Worm (Caenorhabditis elegans) whole organism, young adult: ENCODE results near the gene tbb-2.

ENCODE experiments used
- B0019.2 ChIP-seq: fragments of 200-800 bp; sonication (Bioruptor generic); conservative IDR thresholded peaks from 2 replicates; pipeline ENCODE4 v1.3.6; 2022; ENCODE audit warnings: missing genetic modification reagents, missing genetic modification characterization, missing compliant biosample characterization
- B0035.1 ChIP-seq: sonication (generic microtip); optimal IDR thresholded peaks from 2 replicates; lab custom pipeline; 2016; ENCODE audit warnings: missing genetic modification characterization, mild to moderate bottlenecking, missing compliant biosample characterization, missing genotype, missing genetic modification reagents
- C06A6.2 ChIP-seq: fragments of 200-800 bp; sonication (Bioruptor generic); conservative IDR thresholded peaks from 2 replicates; pipeline ENCODE4 v1.3.6; 2022; ENCODE audit warnings: missing genetic modification characterization, missing compliant biosample characterization
- C17E4.6 ChIP-seq: fragments of 200-800 bp; sonication (Bioruptor generic); IDR thresholded peaks from 2 replicates; pipeline ENCODE4 v1.3.6; 2022; ENCODE audit warnings: missing genetic modification reagents, missing genetic modification characterization, missing compliant biosample characterization
- F39B2.1 ChIP-seq: fragments of 200-800 bp; sonication (Bioruptor generic); IDR thresholded peaks from 2 replicates; pipeline ENCODE4 v1.3.6; 2022; ENCODE audit warnings: missing genetic modification reagents, missing genetic modification characterization, missing compliant biosample characterization
- F52B5.7 ChIP-seq: sonication (generic microtip); optimal IDR thresholded peaks from 2 replicates; lab custom pipeline; 2016; ENCODE audit warnings: mild to moderate bottlenecking, missing genetic modification characterization, missing compliant biosample characterization
- F57C9.4 ChIP-seq: sonication (generic microtip); optimal IDR thresholded peaks from 2 replicates; lab custom pipeline; 2017; ENCODE audit warnings: mild to moderate bottlenecking, missing genetic modification characterization, missing compliant biosample characterization
- K11D2.4 ChIP-seq: fragments of 200-800 bp; sonication (Bioruptor generic); IDR thresholded peaks from 2 replicates; pipeline ENCODE4 v1.3.6; 2022; ENCODE audit warnings: missing genetic modification reagents, missing genetic modification characterization, missing compliant biosample characterization
- K12H6.12 ChIP-seq: fragments of 200-800 bp; sonication (Bioruptor generic); optimal IDR thresholded peaks from 2 replicates; lab custom pipeline; 2018; ENCODE audit warnings: mild to moderate bottlenecking, missing genetic modification characterization, missing compliant biosample characterization
- T26A5.8 ChIP-seq: sonication (generic microtip); optimal IDR thresholded peaks from 2 replicates; lab custom pipeline; 2016; ENCODE audit warnings: missing genetic modification characterization, missing compliant biosample characterization
- Y53G8AR.9 ChIP-seq: fragments of 200-800 bp; sonication (Bioruptor generic); conservative IDR thresholded peaks from 2 replicates; pipeline ENCODE4 v1.3.6; 2022; ENCODE audit warnings: missing genetic modification reagents, missing genetic modification characterization, missing compliant biosample characterization
- Y67H2A.10 ChIP-seq: fragments of 200-800 bp; sonication (Bioruptor generic); conservative IDR thresholded peaks from 2 replicates; pipeline ENCODE4 v1.3.6; 2022; ENCODE audit warnings: missing genetic modification reagents, missing genetic modification characterization, missing compliant biosample characterization
- ZK185.1 ChIP-seq: sonication (generic microtip); optimal IDR thresholded peaks from 2 replicates; lab custom pipeline; 2016; ENCODE audit warnings: mild to moderate bottlenecking, missing genetic modification characterization, missing compliant biosample characterization; ENCODE audit not compliant: poor library complexity, severe bottlenecking
- atf-7 ChIP-seq: sonication (generic microtip); optimal IDR thresholded peaks from 2 replicates; lab custom pipeline; 2017; ENCODE audit warnings: mild to moderate bottlenecking, missing genetic modification characterization, missing compliant biosample characterization
- attf-3 ChIP-seq: fragments of 200-800 bp; sonication (Bioruptor generic); conservative IDR thresholded peaks from 2 replicates; pipeline ENCODE4 v1.3.6; 2022; ENCODE audit warnings: missing genetic modification reagents, missing genetic modification characterization, missing compliant biosample characterization
- attf-5 ChIP-seq: fragments of 200-800 bp; sonication (Bioruptor generic); optimal IDR thresholded peaks from 2 replicates; lab custom pipeline; 2018; ENCODE audit warnings: mild to moderate bottlenecking, missing genetic modification characterization, missing compliant biosample characterization
- bed-2 ChIP-seq: fragments of 200-800 bp; sonication (Bioruptor generic); IDR thresholded peaks from 2 replicates; pipeline ENCODE4 v1.3.6; 2022; ENCODE audit warnings: missing genetic modification reagents, missing genetic modification characterization, missing compliant biosample characterization
- ccch-3 ChIP-seq: fragments of 200-800 bp; sonication (Bioruptor generic); optimal IDR thresholded peaks from 2 replicates; lab custom pipeline; 2018; ENCODE audit warnings: mild to moderate bottlenecking, missing genetic modification characterization, missing compliant biosample characterization
- cebp-1 ChIP-seq, 2 experiments: fragments of 200-800 bp in 1 of 2; sonication (Bioruptor generic) in 1 of 2; sonication (generic microtip) in 1 of 2; IDR thresholded peaks in 1 of 2; optimal IDR thresholded peaks in 1 of 2; 2 replicates each; pipeline versions ENCODE4 v1.3.6 to Lab custom; 2017 to 2022; ENCODE audit warnings: missing compliant biosample characterization in 2 of 2, missing genetic modification characterization in 2 of 2, mild to moderate bottlenecking in 1 of 2, missing genetic modification reagents in 1 of 2, moderate library complexity in 1 of 2
- ceh-100 ChIP-seq: fragments of 200-800 bp; sonication (Bioruptor generic); IDR thresholded peaks from 2 replicates; pipeline ENCODE4 v1.3.6; 2022; ENCODE audit warnings: missing genetic modification reagents, missing genetic modification characterization, missing compliant biosample characterization
- ceh-27 ChIP-seq: fragments of 200-800 bp; sonication (Bioruptor generic); optimal IDR thresholded peaks from 2 replicates; lab custom pipeline; 2018; ENCODE audit warnings: mild to moderate bottlenecking, missing genetic modification characterization, moderate library complexity, missing compliant biosample characterization
- ceh-40 ChIP-seq: fragments of 200-800 bp; sonication (Bioruptor generic); IDR thresholded peaks from 2 replicates; pipeline ENCODE4 v1.3.6; 2022; ENCODE audit warnings: missing genetic modification characterization, missing compliant biosample characterization
- ceh-58 ChIP-seq: fragments of 200-800 bp; sonication (Bioruptor generic); IDR thresholded peaks from 2 replicates; pipeline ENCODE4 v1.3.6; 2022; ENCODE audit warnings: missing genetic modification characterization, missing compliant biosample characterization
- ceh-79 ChIP-seq: sonication (generic microtip); optimal IDR thresholded peaks from 2 replicates; lab custom pipeline; 2017; ENCODE audit warnings: mild to moderate bottlenecking, missing genetic modification characterization, missing compliant biosample characterization
- die-1 ChIP-seq: sonication (generic microtip); optimal IDR thresholded peaks from 2 replicates; lab custom pipeline; 2016; ENCODE audit warnings: missing genotype, mild to moderate bottlenecking, missing genetic modification characterization, missing compliant biosample characterization
- dox-1 ChIP-seq: fragments of 200-800 bp; sonication (Bioruptor generic); IDR thresholded peaks from 2 replicates; pipeline ENCODE4 v1.3.6; 2022; ENCODE audit warnings: missing genetic modification reagents, missing genetic modification characterization, missing compliant biosample characterization
- ekl-4 ChIP-seq: fragments of 200-800 bp; sonication (Bioruptor generic); IDR thresholded peaks from 2 replicates; pipeline ENCODE4 v1.3.6; 2022; ENCODE audit warnings: missing genetic modification reagents, missing genetic modification characterization, missing compliant biosample characterization
- fkh-3 ChIP-seq: sonication (generic microtip); optimal IDR thresholded peaks from 2 replicates; lab custom pipeline; 2016; ENCODE audit warnings: mild to moderate bottlenecking, missing genetic modification characterization, missing compliant biosample characterization
- him-1 ChIP-seq: sonication (generic microtip); optimal IDR thresholded peaks from 2 replicates; lab custom pipeline; 2016; ENCODE audit warnings: missing genotype, missing genetic modification reagents, missing genetic modification characterization, missing compliant biosample characterization
- hmg-20 ChIP-seq: fragments of 200-800 bp; sonication (Bioruptor generic); IDR thresholded peaks from 2 replicates; pipeline ENCODE4 v1.3.6; 2022; ENCODE audit warnings: missing genetic modification reagents, missing genetic modification characterization, missing compliant biosample characterization
- hrde-1 ChIP-seq: sonication (generic microtip); optimal IDR thresholded peaks from 2 replicates; lab custom pipeline; 2016; ENCODE audit warnings: missing genetic modification characterization, mild to moderate bottlenecking, missing compliant biosample characterization, moderate library complexity, missing genotype, missing genetic modification reagents, borderline replicate concordance
- let-526 ChIP-seq: fragments of 200-800 bp; sonication (Bioruptor generic); IDR thresholded peaks from 2 replicates; pipeline ENCODE4 v1.3.6; 2022; ENCODE audit warnings: missing genetic modification reagents, missing genetic modification characterization, missing compliant biosample characterization
- let-607 ChIP-seq, 2 experiments: fragments of 200-800 bp in 1 of 2; sonication (Bioruptor generic) in 1 of 2; sonication (generic microtip) in 1 of 2; optimal IDR thresholded peaks; 2 replicates each; lab custom pipeline; 2016 to 2018; ENCODE audit warnings: mild to moderate bottlenecking in 2 of 2, missing compliant biosample characterization in 2 of 2, missing genetic modification characterization in 2 of 2, moderate library complexity in 2 of 2, missing genotype in 1 of 2
- lin-26 ChIP-seq: fragments of 200-800 bp; sonication (Bioruptor generic); IDR thresholded peaks from 2 replicates; pipeline ENCODE4 v1.3.6; 2022; ENCODE audit warnings: missing genetic modification reagents, missing genetic modification characterization, missing compliant biosample characterization
- lin-35 ChIP-seq, 3 experiments: fragments of 150-350 bp in 2 of 3; sonication (generic microtip) in 1 of 3; optimal IDR thresholded peaks; 2 replicates each; lab custom pipeline; 2014 to 2018; ENCODE audit warnings: missing biosample characterization in 3 of 3, missing genetic modification characterization in 3 of 3, missing genetic modification reagents in 3 of 3
- lsl-1 ChIP-seq: fragments of 200-800 bp; sonication (Bioruptor generic); optimal IDR thresholded peaks from 2 replicates; lab custom pipeline; 2018; ENCODE audit warnings: mild to moderate bottlenecking, missing genetic modification characterization, moderate library complexity, missing compliant biosample characterization
- madf-3 ChIP-seq: fragments of 200-800 bp; sonication (Bioruptor generic); IDR thresholded peaks from 2 replicates; pipeline ENCODE4 v1.3.6; 2022; ENCODE audit warnings: missing genetic modification reagents, missing genetic modification characterization, missing compliant biosample characterization
- nhr-27 ChIP-seq: fragments of 200-800 bp; sonication (Bioruptor generic); optimal IDR thresholded peaks from 2 replicates; lab custom pipeline; 2018; ENCODE audit warnings: mild to moderate bottlenecking, missing genetic modification characterization, moderate library complexity, missing compliant biosample characterization
- rcor-1 ChIP-seq: fragments of 200-800 bp; sonication (Bioruptor generic); IDR thresholded peaks from 2 replicates; pipeline ENCODE4 v1.3.6; 2022; ENCODE audit warnings: missing genetic modification reagents, missing genetic modification characterization, missing compliant biosample characterization
- repo-1 ChIP-seq: sonication (generic microtip); optimal IDR thresholded peaks from 2 replicates; lab custom pipeline; 2017; ENCODE audit warnings: mild to moderate bottlenecking, missing genetic modification characterization, missing compliant biosample characterization
- snpc-1.1 ChIP-seq: sonication (generic microtip); optimal IDR thresholded peaks from 2 replicates; lab custom pipeline; 2017; ENCODE audit warnings: missing genetic modification characterization, mild to moderate bottlenecking, missing compliant biosample characterization, antibody characterized with exemption, moderate library complexity, missing genotype, missing genetic modification reagents; ENCODE audit not compliant: insufficient read depth
- snpc-1.3 ChIP-seq: sonication (generic microtip); optimal IDR thresholded peaks from 2 replicates; lab custom pipeline; 2017; ENCODE audit warnings: missing genetic modification characterization, mild to moderate bottlenecking, missing compliant biosample characterization, antibody characterized with exemption, moderate library complexity, missing genotype, missing genetic modification reagents; ENCODE audit not compliant: insufficient read depth
- unc-130 ChIP-seq: sonication (generic microtip); optimal IDR thresholded peaks from 2 replicates; lab custom pipeline; 2016; ENCODE audit warnings: missing genetic modification reagents, missing genetic modification characterization, missing compliant biosample characterization
- unc-62 ChIP-seq: fragments of 150-350 bp; optimal IDR thresholded peaks from 2 replicates; lab custom pipeline; 2014; ENCODE audit warnings: missing biosample characterization, missing genetic modification reagents, missing genetic modification characterization
- ztf-28 ChIP-seq: fragments of 200-800 bp; sonication (Bioruptor generic); IDR thresholded peaks from 2 replicates; pipeline ENCODE4 v1.3.6; 2022; ENCODE audit warnings: missing genetic modification reagents, missing genetic modification characterization, missing compliant biosample characterization
- ztf-6 ChIP-seq: fragments of 200-800 bp; sonication (Bioruptor generic); IDR thresholded peaks from 2 replicates; pipeline ENCODE4 v1.3.6; 2022; ENCODE audit warnings: missing genetic modification reagents, missing genetic modification characterization, missing compliant biosample characterization

Gene tbb-2

DNA sequence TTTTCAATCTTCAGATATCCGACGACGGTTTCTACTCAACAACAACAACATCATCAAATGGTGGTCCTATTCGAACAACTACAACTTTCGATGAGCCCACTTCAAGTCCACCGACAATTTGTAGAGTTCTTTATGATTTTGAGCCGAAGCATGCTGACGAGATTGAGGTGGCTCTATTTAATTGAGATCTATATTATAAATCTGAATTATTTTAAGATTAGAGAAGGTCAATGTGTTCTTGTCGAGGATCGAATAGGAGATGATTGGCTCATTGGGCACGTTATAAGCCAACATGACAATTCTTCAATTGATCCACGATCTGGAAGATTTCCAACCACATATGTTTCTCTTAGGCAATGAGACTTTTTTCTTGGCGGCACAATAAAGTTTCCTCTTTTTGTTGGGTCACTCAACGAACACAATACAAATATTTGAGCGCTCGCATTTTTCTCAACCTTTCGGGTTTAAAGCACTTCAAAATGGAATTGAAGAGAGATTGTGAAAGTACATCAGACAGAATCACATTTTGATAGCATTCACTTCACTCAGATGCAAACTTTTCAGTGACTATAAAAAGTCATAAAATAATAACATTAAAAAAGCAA, 1.9 kb downstream of the tbb-2 start (continued):
- TF ChIP-seq atf-7 (peak; percentile 43), ccch-3 (GFP tag; lab: Kevin White, UChicago) (no peak), madf-3 (peak; percentile 84), C06A6.2 (GFP tag; lab: Robert Waterston, UW) (no peak), K11D2.4 (no peak), ekl-4 (GFP tag; lab: Robert Waterston, UW) (peak; percentile 84), T26A5.8 (peak; percentile 41), attf-3 (GFP tag; lab: Robert Waterston, UW) (no peak; the same call in 1 of the 2 replicates), ceh-40 (GFP tag; lab: Robert Waterston, UW) (no peak), B0019.2 (GFP tag; lab: Robert Waterston, UW) (0 out of 2 replicates have a peak, but pooled peaks have one; percentile 50), Y53G8AR.9 (peak; percentile 95), let-607 (tag; optimal IDR thresholded peaks at IDR 0.05; lab: Kevin White, UChicago) (peak in 1 of 2 experiments; percentile 9), lsl-1 (GFP tag; lab: Kevin White, UChicago) (peak; percentile 7), unc-62 (no peak), unc-130 (GFP tag; lab: Kevin White, UChicago) (peak; percentile 92), cebp-1 (GFP tag; IDR thresholded peaks at IDR 0.05; lab: Robert Waterston, UW) (no peak), cebp-1 (tag; optimal IDR thresholded peaks at IDR 0.05; lab: Kevin White, UChicago) (peak; percentile 63), C17E4.6 (peak; percentile 72; the same call in 1 of the 2 replicates), ceh-100 (GFP tag; lab: Robert Waterston, UW) (no peak; the same call in none of the 2 replicates), ztf-28 (GFP tag; lab: Robert Waterston, UW) (no peak), ZK185.1 (no peak), F57C9.4 (no peak), die-1 (peak; percentile 73), F39B2.1 (GFP tag; lab: Robert Waterston, UW) (no peak), nhr-27 (no peak), repo-1 (peak; percentile 82), ztf-6 (no peak), F52B5.7 (tag; lab: Kevin White, UChicago) (peak; percentile 64), lin-35 (GFP tag; optimal IDR thresholded peaks at IDR 0.05; lab: Kevin White, UChicago) (peak in 2 of 3 experiments; percentile 43 to 65), snpc-1.3 (tag; lab: Kevin White, UChicago) (peak; percentile 46), him-1 (tag; lab: Kevin White, UChicago) (no peak), ceh-27 (GFP tag; lab: Kevin White, UChicago) (peak; percentile 19), ceh-58 (GFP tag; lab: Robert Waterston, UW) (no peak), dox-1 (GFP tag; lab: Robert Waterston, UW) (peak; percentile 34; the same call in 1 of the 2 replicates), B0035.1 (peak; percentile 17), lin-26 (GFP tag; lab: Robert Waterston, UW) (peak; percentile 81), let-526 (GFP tag; lab: Robert Waterston, UW) (no peak), K12H6.12 (tag; lab: Kevin White, UChicago) (peak; percentile 25), attf-5 (GFP tag; lab: Kevin White, UChicago) (peak; percentile 3), snpc-1.1 (tag; lab: Kevin White, UChicago) (no peak), ceh-79 (tag; lab: Kevin White, UChicago) (peak; percentile 80), Y67H2A.10 (no peak), fkh-3 (peak; percentile 46), rcor-1 (peak; percentile 53), hrde-1 (peak; percentile 95), hmg-20 (GFP tag; lab: Robert Waterston, UW) (no peak), bed-2 (GFP tag; lab: Robert Waterston, UW) (no peak)
